Worm (Caenorhabditis elegans) whole organism, L1 larva: ENCODE results near the gene B0280.9.

Experiments used
- ceh-82 ChIP-seq, 3 experiments: fragments of 150-350 bp in 1 of 3; sonication (generic microtip) in 2 of 3; optimal IDR thresholded peaks; 2 replicates each; lab custom pipeline; 2014 to 2017; ENCODE audit warnings: missing biosample characterization in 3 of 3, missing genetic modification characterization in 3 of 3
- egl-27 ChIP-seq, 2 experiments: fragments of 150-350 bp in 1 of 2; sonication (generic microtip); optimal IDR thresholded peaks; 3 replicates each; lab custom pipeline; 2017 to 2018; ENCODE audit warnings: missing biosample characterization in 2 of 2, missing genetic modification characterization in 2 of 2, missing genetic modification reagents in 2 of 2
- elt-2 ChIP-seq: sonication (generic microtip); optimal IDR thresholded peaks from 2 replicates; lab custom pipeline; 2016; ENCODE audit warnings: missing genetic modification characterization, mild to moderate bottlenecking, inconsistent platforms, missing compliant biosample characterization, missing genetic modification reagents
- irx-1 ChIP-seq: sonication (generic microtip); optimal IDR thresholded peaks from 2 replicates; lab custom pipeline; 2016; ENCODE audit warnings: missing genetic modification characterization, missing compliant biosample characterization
- lin-35 ChIP-seq, 2 experiments: fragments of 150-350 bp; optimal IDR thresholded peaks; 2 replicates each; lab custom pipeline; 2014; ENCODE audit warnings: missing biosample characterization in 2 of 2, missing genetic modification characterization in 2 of 2, missing genetic modification reagents in 2 of 2
- nhr-12 ChIP-seq: sonication (generic microtip); optimal IDR thresholded peaks from 2 replicates; lab custom pipeline; 2017; ENCODE audit warnings: missing biosample characterization, missing genetic modification characterization
- nhr-19 ChIP-seq: fragments of 200-800 bp; sonication (Bioruptor generic); conservative IDR thresholded peaks from 2 replicates; pipeline ENCODE4 v1.3.6; 2022; ENCODE audit warnings: missing genetic modification characterization, missing compliant biosample characterization
- nhr-71 ChIP-seq: sonication (generic microtip); optimal IDR thresholded peaks from 2 replicates; lab custom pipeline; 2016; ENCODE audit warnings: mild to moderate bottlenecking, missing genetic modification characterization, moderate library complexity, missing compliant biosample characterization
- nhr-77 ChIP-seq: fragments of 150-350 bp; optimal IDR thresholded peaks from 2 replicates; lab custom pipeline; 2014; ENCODE audit warnings: missing biosample characterization, missing genetic modification characterization
- nhr-85 ChIP-seq: sonication (generic microtip); peaks from one replicate; lab custom pipeline; 2016; ENCODE audit warnings: missing genetic modification characterization, inconsistent platforms, missing compliant biosample characterization
- pqm-1 ChIP-seq: sonication (generic microtip); optimal IDR thresholded peaks from 3 replicates; lab custom pipeline; 2017; ENCODE audit warnings: missing biosample characterization, missing genetic modification characterization
- unc-130 ChIP-seq: fragments of 150-350 bp; optimal IDR thresholded peaks from 2 replicates; lab custom pipeline; 2017; ENCODE audit warnings: missing biosample characterization, missing genetic modification characterization, inconsistent platforms
- unc-62 ChIP-seq: fragments of 150-350 bp; optimal IDR thresholded peaks from 2 replicates; lab custom pipeline; 2014; ENCODE audit warnings: missing biosample characterization, missing genetic modification reagents, missing genetic modification characterization
- zag-1 ChIP-seq: fragments of 150-350 bp; optimal IDR thresholded peaks from 2 replicates; lab custom pipeline; 2014; ENCODE audit warnings: missing biosample characterization, missing genetic modification characterization

DNA sequence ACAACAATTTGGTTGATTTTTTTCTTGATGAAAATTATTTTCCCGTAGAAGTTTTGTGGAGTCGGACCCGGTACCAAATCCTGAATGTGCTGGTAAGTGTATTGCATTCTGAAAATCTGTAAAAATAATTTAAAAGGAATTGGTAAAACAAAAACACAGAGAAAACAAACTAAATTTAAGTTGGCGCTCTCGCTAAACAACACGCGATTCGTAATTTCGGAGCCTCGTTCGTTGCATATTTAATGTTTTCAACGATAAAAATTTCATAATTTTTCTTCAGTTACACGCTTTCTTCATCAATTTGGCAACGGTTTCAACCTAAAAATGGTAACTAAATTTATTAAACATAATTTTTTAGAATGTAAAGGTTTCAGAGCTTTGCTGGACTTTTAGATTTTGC is 10.9 kb upstream of the B0280.9 start, which contains the start of the genes pot-1 and ggtb-1:
- peak; percentile 18 to 74 for TF ChIP-seq lin-35 (GFP tag; optimal IDR thresholded peaks at IDR 0.05; lab: Kevin White, UChicago)
- no peak for TF ChIP-seq nhr-77
- TF ChIP-seq pqm-1: no peak
- TF ChIP-seq egl-27 (tag; optimal IDR thresholded peaks at IDR 0.05; lab: Kevin White, UChicago): no peak
- TF ChIP-seq nhr-71 (tag; lab: Kevin White, UChicago): no peak
- TF ChIP-seq elt-2: no peak
- TF ChIP-seq unc-130 (tag; lab: Kevin White, UChicago): no peak
- TF ChIP-seq nhr-19 (GFP tag; lab: Robert Waterston, UW): no peak
- peak in 1 of 3 experiments; percentile 4 for TF ChIP-seq ceh-82 (tag; optimal IDR thresholded peaks at IDR 0.05; lab: Kevin White, UChicago)
- TF ChIP-seq nhr-12 (tag; lab: Kevin White, UChicago): no peak
- no peak for TF ChIP-seq irx-1
- no peak for TF ChIP-seq zag-1 (tag; lab: Kevin White, UChicago)
- no peak for TF ChIP-seq unc-62 (GFP tag; lab: Kevin White, UChicago)
- TF ChIP-seq nhr-85 (tag; lab: Kevin White, UChicago): no peak
